Fruit fly (Drosophila melanogaster) whole organism, embryonic: ENCODE results near the gene cup.

Experiments
- Bgb ChIP-seq: fragments of 200-800 bp; sonication (Bioruptor generic); IDR thresholded peaks from 2 replicates; pipeline ENCODE4 v1.3.6; 2022; ENCODE audit warnings: missing biosample characterization, missing genetic modification characterization; ENCODE audit not compliant: partially characterized antibody
- CG10274 ChIP-seq: fragments of 200-800 bp; sonication (Bioruptor generic); optimal IDR thresholded peaks from 3 replicates; lab custom pipeline; 2017; ENCODE audit warnings: missing biosample characterization, mild to moderate bottlenecking, missing genetic modification characterization
- CG11696 ChIP-seq: fragments of 200-800 bp; sonication (Bioruptor generic); IDR thresholded peaks from 2 replicates; pipeline ENCODE4 v1.3.6; 2022; ENCODE audit warnings: missing biosample characterization, missing genetic modification characterization
- CG12391 ChIP-seq: fragments of 200-800 bp; sonication (Bioruptor generic); optimal IDR thresholded peaks from 3 replicates; lab custom pipeline; 2018; ENCODE audit warnings: missing biosample characterization, mild to moderate bottlenecking, missing genetic modification characterization, moderate library complexity
- CG15073 ChIP-seq: fragments of 200-800 bp; sonication (Bioruptor generic); optimal IDR thresholded peaks from 2 replicates; lab custom pipeline; 2016; ENCODE audit warnings: missing biosample characterization, missing genetic modification characterization
- CG17186 ChIP-seq: fragments of 200-800 bp; sonication (Bioruptor generic); optimal IDR thresholded peaks from 3 replicates; lab custom pipeline; 2017; ENCODE audit warnings: missing biosample characterization, missing genetic modification reagents, missing genetic modification characterization
- CG17385 ChIP-seq: fragments of 200-800 bp; sonication (Bioruptor generic); optimal IDR thresholded peaks from 3 replicates; lab custom pipeline; 2018; ENCODE audit warnings: missing biosample characterization, mild to moderate bottlenecking, missing genetic modification characterization
- CG18599 ChIP-seq: fragments of 200-800 bp; sonication (Bioruptor generic); optimal IDR thresholded peaks from 3 replicates; lab custom pipeline; 2017; ENCODE audit warnings: missing biosample characterization, missing genetic modification characterization, mild to moderate bottlenecking, moderate library complexity, missing genetic modification reagents
- CG32767 ChIP-seq: fragments of 200-800 bp; sonication (Bioruptor generic); IDR thresholded peaks from 2 replicates; pipeline ENCODE4 v1.3.6; 2022; ENCODE audit warnings: missing biosample characterization, missing genetic modification characterization
- CG34224 ChIP-seq: fragments of 200-800 bp; sonication (Bioruptor generic); IDR thresholded peaks from 3 replicates; pipeline ENCODE4 v1.3.6; 2022; ENCODE audit warnings: missing biosample characterization, missing genetic modification characterization; ENCODE audit not compliant: partially characterized antibody
- CG6175 ChIP-seq: fragments of 200-800 bp; sonication (Bioruptor generic); IDR thresholded peaks from 3 replicates; pipeline ENCODE4 v1.3.6; 2022; ENCODE audit warnings: missing biosample characterization, missing genetic modification characterization
- CG6765 ChIP-seq: fragments of 200-800 bp; sonication (Bioruptor generic); optimal IDR thresholded peaks from 3 replicates; lab custom pipeline; 2017; ENCODE audit warnings: missing biosample characterization, mild to moderate bottlenecking, missing genetic modification characterization
- CG7745 ChIP-seq: fragments of 200-800 bp; sonication (Bioruptor generic); optimal IDR thresholded peaks from 2 replicates; lab custom pipeline; 2018; ENCODE audit warnings: missing biosample characterization, mild to moderate bottlenecking, missing genetic modification characterization, moderate library complexity
- CG7786 ChIP-seq: fragments of 200-800 bp; sonication (Bioruptor generic); optimal IDR thresholded peaks from 2 replicates; lab custom pipeline; 2016; ENCODE audit warnings: missing biosample characterization, missing genetic modification characterization
- CG7987 ChIP-seq: fragments of 200-800 bp; sonication (Bioruptor generic); optimal IDR thresholded peaks from 2 replicates; lab custom pipeline; 2018; ENCODE audit warnings: missing biosample characterization, mild to moderate bottlenecking, missing genetic modification characterization, moderate library complexity
- CG9609 ChIP-seq: fragments of 200-800 bp; sonication (Bioruptor generic); optimal IDR thresholded peaks from 3 replicates; lab custom pipeline; 2016; ENCODE audit warnings: missing biosample characterization, missing genetic modification characterization
- CrebB ChIP-seq: fragments of 200-800 bp; sonication (Bioruptor generic); optimal IDR thresholded peaks from 3 replicates; lab custom pipeline; 2018; ENCODE audit warnings: missing biosample characterization, mild to moderate bottlenecking, missing genetic modification characterization
- D19B ChIP-seq: fragments of 200-800 bp; sonication (Bioruptor generic); optimal IDR thresholded peaks from 2 replicates; lab custom pipeline; 2017; ENCODE audit warnings: missing biosample characterization, mild to moderate bottlenecking, missing genetic modification characterization
- Dbx ChIP-seq: fragments of 200-800 bp; sonication (Bioruptor generic); IDR thresholded peaks from 3 replicates; pipeline ENCODE4 v1.3.6; 2022; ENCODE audit warnings: missing biosample characterization, missing genetic modification characterization
- Deaf1 ChIP-seq: fragments of 200-800 bp; optimal IDR thresholded peaks from 3 replicates; lab custom pipeline; 2019; ENCODE audit warnings: missing biosample characterization, mild to moderate bottlenecking, missing genetic modification characterization, moderate library complexity
- Dfd ChIP-seq, 2 experiments: fragments of >200 bp; optimal IDR thresholded peaks; 2 replicates each; lab custom pipeline; 2017; ENCODE audit warnings: missing biosample characterization in 2 of 2, missing genetic modification characterization in 2 of 2
- Eip74EF ChIP-seq, 2 experiments: fragments of 200-800 bp in 1 of 2; fragments of >200 bp in 1 of 2; sonication (Bioruptor generic) in 1 of 2; optimal IDR thresholded peaks; 2 replicates each; lab custom pipeline; 2017 to 2019; ENCODE audit warnings: missing biosample characterization in 2 of 2, missing genetic modification characterization in 2 of 2, mild to moderate bottlenecking in 1 of 2, moderate library complexity in 1 of 2
- Ets97D ChIP-seq: fragments of 200-800 bp; sonication (Bioruptor generic); optimal IDR thresholded peaks from 3 replicates; lab custom pipeline; 2016; ENCODE audit warnings: missing biosample characterization, missing genetic modification characterization
- H2.0 ChIP-seq: fragments of 200-800 bp; sonication (Bioruptor generic); IDR thresholded peaks from 2 replicates; pipeline ENCODE4 v1.3.6; 2022; ENCODE audit warnings: missing biosample characterization, missing genetic modification characterization
- HLH4C ChIP-seq: fragments of 200-800 bp; sonication (Bioruptor generic); IDR thresholded peaks from 3 replicates; pipeline ENCODE4 v1.3.6; 2022; ENCODE audit warnings: missing biosample characterization, missing genetic modification characterization; ENCODE audit not compliant: partially characterized antibody
- Hr3 ChIP-seq: fragments of 200-800 bp; sonication (Bioruptor generic); optimal IDR thresholded peaks from 3 replicates; lab custom pipeline; 2016; ENCODE audit warnings: missing biosample characterization, missing genetic modification characterization
- Lhr ChIP-seq: fragments of 200-800 bp; sonication (Bioruptor generic); optimal IDR thresholded peaks from 3 replicates; lab custom pipeline; 2017; ENCODE audit warnings: mild to moderate bottlenecking, missing biosample characterization, missing genetic modification reagents, missing genetic modification characterization
- Med ChIP-seq: fragments of 200-800 bp; sonication (Bioruptor generic); peaks from one replicate; lab custom pipeline; 2016; ENCODE audit warnings: missing biosample characterization, missing genetic modification characterization, mild to moderate bottlenecking, inconsistent platforms, moderate library complexity
- Pdp1 ChIP-seq, 2 experiments: fragments of 200-800 bp; sonication (Bioruptor generic); optimal IDR thresholded peaks; 3 replicates each; lab custom pipeline; 2016; ENCODE audit warnings: missing biosample characterization in 2 of 2, missing genetic modification characterization in 2 of 2, mild to moderate bottlenecking in 1 of 2, moderate library complexity in 1 of 2
- Tbp ChIP-seq: fragments of >200 bp; optimal IDR thresholded peaks from 2 replicates; lab custom pipeline; 2018; ENCODE audit warnings: missing biosample characterization, missing genetic modification characterization
- Vsx1 ChIP-seq: fragments of 200-800 bp; sonication (Bioruptor generic); optimal IDR thresholded peaks from 2 replicates; lab custom pipeline; 2017; ENCODE audit warnings: missing biosample characterization, mild to moderate bottlenecking, missing genetic modification characterization, missing genetic modification reagents
- dimm ChIP-seq: fragments of 200-800 bp; sonication (Bioruptor generic); IDR thresholded peaks from 2 replicates; pipeline ENCODE4 v1.3.6; 2022; ENCODE audit warnings: missing biosample characterization, missing genetic modification characterization
- fd3F ChIP-seq: fragments of 200-800 bp; sonication (Bioruptor generic); optimal IDR thresholded peaks from 2 replicates; lab custom pipeline; 2018; ENCODE audit warnings: missing biosample characterization, mild to moderate bottlenecking, missing genetic modification characterization, moderate library complexity
- ham ChIP-seq: fragments of 200-800 bp; sonication (Bioruptor generic); IDR thresholded peaks from 2 replicates; pipeline ENCODE4 v1.3.6; 2022; ENCODE audit warnings: missing biosample characterization, missing genetic modification characterization
- hbn ChIP-seq: fragments of 200-800 bp; sonication (Bioruptor generic); IDR thresholded peaks from 2 replicates; pipeline ENCODE4 v1.3.6; 2022; ENCODE audit warnings: missing biosample characterization, missing genetic modification characterization; ENCODE audit not compliant: partially characterized antibody
- jing ChIP-seq: fragments of 200-800 bp; sonication (Bioruptor generic); optimal IDR thresholded peaks from 2 replicates; lab custom pipeline; 2018; ENCODE audit warnings: missing biosample characterization, mild to moderate bottlenecking, missing genetic modification characterization
- lov ChIP-seq, 2 experiments: fragments of 200-800 bp in 1 of 2; fragments of >200 bp in 1 of 2; sonication (Bioruptor generic) in 1 of 2; IDR thresholded peaks in 1 of 2; optimal IDR thresholded peaks in 1 of 2; 2 replicates in 1 of 2; 3 replicates in 1 of 2; pipeline versions ENCODE4 v1.3.6 to Lab custom; 2017 to 2022; ENCODE audit warnings: missing biosample characterization in 1 of 2, missing genetic modification characterization in 1 of 2
- nerfin-2 ChIP-seq: fragments of 200-800 bp; sonication (Bioruptor generic); IDR thresholded peaks from 2 replicates; pipeline ENCODE4 v1.3.6; 2022; ENCODE audit warnings: missing biosample characterization, missing genetic modification characterization; ENCODE audit not compliant: partially characterized antibody
- psq ChIP-seq: fragments of 200-800 bp; sonication (Bioruptor generic); optimal IDR thresholded peaks from 2 replicates; lab custom pipeline; 2017; ENCODE audit warnings: missing biosample characterization, missing genetic modification characterization
- ranshi ChIP-seq: fragments of 200-800 bp; sonication (Bioruptor generic); IDR thresholded peaks from 2 replicates; pipeline ENCODE4 v1.3.6; 2022; ENCODE audit warnings: missing biosample characterization, missing genetic modification characterization
- repo ChIP-seq: fragments of 200-800 bp; sonication (Bioruptor generic); optimal IDR thresholded peaks from 2 replicates; lab custom pipeline; 2016; ENCODE audit warnings: missing biosample characterization, missing genetic modification characterization
- rib ChIP-seq: fragments of 200-800 bp; sonication (Bioruptor generic); IDR thresholded peaks from 2 replicates; pipeline ENCODE4 v1.3.6; 2022; ENCODE audit warnings: missing biosample characterization, missing genetic modification characterization
- salm ChIP-seq: fragments of 200-800 bp; sonication (Bioruptor generic); optimal IDR thresholded peaks from 2 replicates; lab custom pipeline; 2018; ENCODE audit warnings: missing biosample characterization, mild to moderate bottlenecking, missing genetic modification characterization
- sens-2 ChIP-seq: fragments of 200-800 bp; sonication (Bioruptor generic); IDR thresholded peaks from 2 replicates; pipeline ENCODE4 v1.3.6; 2022; ENCODE audit warnings: missing biosample characterization, missing genetic modification characterization
- sima ChIP-seq: fragments of 200-800 bp; sonication (Bioruptor generic); optimal IDR thresholded peaks from 2 replicates; lab custom pipeline; 2016; ENCODE audit warnings: missing biosample characterization, missing genetic modification characterization
- tup ChIP-seq: fragments of 200-800 bp; sonication (Bioruptor generic); optimal IDR thresholded peaks from 2 replicates; lab custom pipeline; 2016; ENCODE audit warnings: missing biosample characterization, mild to moderate bottlenecking, missing genetic modification characterization, moderate library complexity
- unc-4 ChIP-seq: fragments of 200-800 bp; sonication (Bioruptor generic); IDR thresholded peaks from 2 replicates; pipeline ENCODE4 v1.3.6; 2022; ENCODE audit warnings: missing biosample characterization, missing genetic modification characterization; ENCODE audit not compliant: partially characterized antibody
- vvl ChIP-seq: fragments of 200-800 bp; sonication (Bioruptor generic); IDR thresholded peaks from 2 replicates; pipeline ENCODE4 v1.3.6; 2022; ENCODE audit warnings: missing biosample characterization, missing genetic modification characterization
- zen ChIP-seq: fragments of 200-800 bp; sonication (Bioruptor generic); optimal IDR thresholded peaks from 3 replicates; lab custom pipeline; 2018; ENCODE audit warnings: missing biosample characterization, mild to moderate bottlenecking, missing genetic modification characterization, moderate library complexity

Gene cup

dm6 chr2L:6648163-6648628 lies 15.3 kb upstream of the cup start (continued):
- TF ChIP-seq Deaf1 (tag; lab: Kevin White, UChicago), result peak; percentile 83
- TF ChIP-seq Ets97D (GFP tag; lab: Kevin White, UChicago), result peak; percentile 85
- TF ChIP-seq repo, result peak; percentile 84
- TF ChIP-seq CG10274 (GFP tag; lab: Kevin White, UChicago), result peak; percentile 87
- TF ChIP-seq CG6175 (GFP tag; lab: Robert Waterston, UW), result peak; percentile 74; the same call in 2 of the 3 replicates
- TF ChIP-seq ranshi, result peak; percentile 92
- TF ChIP-seq Vsx1 (GFP tag; lab: Kevin White, UChicago), result peak; percentile 76
- TF ChIP-seq unc-4 (GFP tag; lab: Robert Waterston, UW), result no peak
- TF ChIP-seq Dfd (GFP tag; optimal IDR thresholded peaks at IDR 0.05; lab: Kevin White, UChicago), result peak in 1 of 2 experiments; percentile 51
- TF ChIP-seq Med (GFP tag; lab: Kevin White, UChicago), result peak; percentile 99
- TF ChIP-seq rib, result peak; percentile 90
- TF ChIP-seq psq, result peak; percentile 90
- no peak for TF ChIP-seq CG7745 (tag; lab: Kevin White, UChicago)
- peak; percentile 95 for TF ChIP-seq CG6765 (GFP tag; lab: Kevin White, UChicago)
- peak; percentile 96 for TF ChIP-seq Hr3 (GFP tag; lab: Kevin White, UChicago)
- peak; percentile 95 for TF ChIP-seq fd3F (GFP tag; lab: Kevin White, UChicago)
- TF ChIP-seq dimm (GFP tag; lab: Robert Waterston, UW), result peak; percentile 72
- peak; percentile 91 for TF ChIP-seq D19B (GFP tag; lab: Kevin White, UChicago)
- TF ChIP-seq Bgb (GFP tag; lab: Robert Waterston, UW), result no peak
- peak; percentile 66 to 94 for TF ChIP-seq Pdp1 (GFP tag; optimal IDR thresholded peaks at IDR 0.05; lab: Kevin White, UChicago)
- no peak for TF ChIP-seq Tbp (GFP tag; lab: Kevin White, UChicago)
- peak; percentile 87 for TF ChIP-seq zen (tag; lab: Kevin White, UChicago)
- peak; percentile 73 for TF ChIP-seq CG15073
- peak in 1 of 2 experiments; percentile 92 for TF ChIP-seq Eip74EF (GFP tag; optimal IDR thresholded peaks at IDR 0.05; lab: Kevin White, UChicago)
- peak; percentile 94 for TF ChIP-seq Dbx (GFP tag; lab: Robert Waterston, UW)
- TF ChIP-seq vvl (GFP tag; lab: Robert Waterston, UW), result peak; percentile 94
- TF ChIP-seq H2.0 (GFP tag; lab: Robert Waterston, UW), result peak; percentile 91
- TF ChIP-seq CG12391 (tag; lab: Kevin White, UChicago), result peak; percentile 98
- TF ChIP-seq CG17186 (GFP tag; lab: Kevin White, UChicago), result peak; percentile 85
- peak; percentile 83 for TF ChIP-seq Lhr (GFP tag; lab: Kevin White, UChicago)
- TF ChIP-seq sima (GFP tag; lab: Kevin White, UChicago), result peak; percentile 76
- peak; percentile 93 for TF ChIP-seq CG7786 (GFP tag; lab: Kevin White, UChicago)
- TF ChIP-seq hbn (GFP tag; lab: Robert Waterston, UW), result no peak
- TF ChIP-seq salm (tag; lab: Kevin White, UChicago), result peak; percentile 88
- no peak for TF ChIP-seq lov (optimal IDR thresholded peaks at IDR 0.05; lab: Kevin White, UChicago)
- TF ChIP-seq lov (GFP tag; IDR thresholded peaks at IDR 0.05; lab: Robert Waterston, UW), result peak; percentile 86
- TF ChIP-seq CG17385, result peak; percentile 92
- peak; percentile 91 for TF ChIP-seq CrebB (tag; lab: Kevin White, UChicago)
- peak; percentile 67; the same call in 1 of the 2 replicates for TF ChIP-seq ham (GFP tag; lab: Robert Waterston, UW)
- TF ChIP-seq CG32767 (GFP tag; lab: Robert Waterston, UW), result peak; percentile 93
- no peak for TF ChIP-seq nerfin-2 (GFP tag; lab: Robert Waterston, UW)
- peak; percentile 78 for TF ChIP-seq CG7987 (GFP tag; lab: Kevin White, UChicago)
- peak; percentile 87 for TF ChIP-seq jing
- peak; percentile 75 for TF ChIP-seq CG11696 (GFP tag; lab: Robert Waterston, UW)
- TF ChIP-seq tup (GFP tag; lab: Kevin White, UChicago), result peak; percentile 83
- TF ChIP-seq CG9609 (GFP tag; lab: Kevin White, UChicago), result peak; percentile 86
- TF ChIP-seq CG18599, result peak; percentile 97
- peak; percentile 78 for TF ChIP-seq sens-2
- no peak for TF ChIP-seq HLH4C (GFP tag; lab: Robert Waterston, UW)
- TF ChIP-seq CG34224, result no peak
